Worm (Caenorhabditis elegans): Measurements from ENCODE around the gene C16D9.3.

The C16D9.3 gene

ce11 chrV:8190016-8190415 lies 49.8 kb downstream of the C16D9.3 start, which contains the start of gene F20D6.12:
Gene F20D6.12, minus strand, starts transcription at chrV:8190116.
- no peak for TF ChIP-seq zfp-2 (tag; optimal IDR thresholded peaks at IDR 0.05)
- no peak for TF ChIP-seq hlh-11 (tag; optimal IDR thresholded peaks at IDR 0.05)
- no peak for TF ChIP-seq nhr-11 (tag; optimal IDR thresholded peaks at IDR 0.05)
- no peak for TF ChIP-seq lim-7 (GFP tag; IDR thresholded peaks at IDR 0.05)
- TF ChIP-seq ceh-28 (tag; optimal IDR thresholded peaks at IDR 0.05): no peak
- TF ChIP-seq T26A8.4 (GFP tag; IDR thresholded peaks at IDR 0.05): no peak
- no peak for TF ChIP-seq dmd-8 (GFP tag; IDR thresholded peaks at IDR 0.05)
- no peak for TF ChIP-seq ceh-44 (GFP tag; IDR thresholded peaks at IDR 0.05)
- TF ChIP-seq zip-11 (GFP tag; IDR thresholded peaks at IDR 0.05): no peak
- TF ChIP-seq nhr-41 (GFP tag; IDR thresholded peaks at IDR 0.05): no peak
- TF ChIP-seq R02D3.7 (tag; optimal IDR thresholded peaks at IDR 0.05): no peak
- TF ChIP-seq tag-97 (GFP tag; IDR thresholded peaks at IDR 0.05): no peak
- no peak for TF ChIP-seq lin-15B (tag; optimal IDR thresholded peaks at IDR 0.05)
- no peak for TF ChIP-seq cey-2 (tag; optimal IDR thresholded peaks at IDR 0.05; ENCODE audit: borderline replicate concordance, insufficient read depth)
- no peak for TF ChIP-seq lin-38 (GFP tag; IDR thresholded peaks at IDR 0.05)
- no peak for TF ChIP-seq F10B5.3 (tag; optimal IDR thresholded peaks at IDR 0.05)
- TF ChIP-seq pha-4 (GFP tag; IDR thresholded peaks at IDR 0.05): no peak
- TF ChIP-seq pha-4 (tag; optimal IDR thresholded peaks at IDR 0.05): no peak
- TF ChIP-seq nhr-102 (tag; optimal IDR thresholded peaks at IDR 0.05): no peak
- TF ChIP-seq ceh-82 (tag; optimal IDR thresholded peaks at IDR 0.05): no peak
- TF ChIP-seq spr-3 (GFP tag; optimal IDR thresholded peaks at IDR 0.05): no peak

Data from whole organism, L4 larva.